Worm (Caenorhabditis elegans): ENCODE data around the gene seu-1.
A peak's percentile ranks its signal among the peaks of the same experiment; 100 is the strongest.

Gene seu-1

DNA sequence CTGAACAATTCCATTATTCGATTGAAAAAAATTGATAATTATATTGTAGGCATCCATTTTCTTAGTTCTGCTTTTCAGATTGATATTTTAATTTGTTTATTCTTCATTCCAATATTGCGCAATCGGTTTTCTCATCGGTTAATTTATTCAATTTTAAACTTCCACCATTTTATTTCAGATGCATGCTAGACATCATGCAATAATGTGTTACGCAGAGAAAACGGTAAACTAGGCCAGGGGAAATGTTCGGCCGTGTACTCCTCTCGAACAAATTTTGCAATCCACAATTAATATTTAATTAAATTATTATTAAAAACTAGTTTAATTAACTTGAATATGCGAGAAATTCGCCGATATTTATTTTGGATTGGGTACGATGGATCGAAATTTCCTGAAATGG lies 7.8 kb upstream of the seu-1 start, which contains the start of gene Y73B6BL.29 (continued):
- TF ChIP-seq F23B12.7 (tag; optimal IDR thresholded peaks at IDR 0.05; ENCODE audit: insufficient read depth): peak; percentile 24
- peak; percentile 97 for TF ChIP-seq ZK185.1 (tag; optimal IDR thresholded peaks at IDR 0.05; ENCODE audit: poor library complexity, severe bottlenecking)
- TF ChIP-seq dox-1 (GFP tag; IDR thresholded peaks at IDR 0.05): peak; percentile 78
- peak; percentile 74 for TF ChIP-seq efl-1 (GFP tag; optimal IDR thresholded peaks at IDR 0.05)
- TF ChIP-seq rec-8 (tag; optimal IDR thresholded peaks at IDR 0.05): peak; percentile 69 to 87
- TF ChIP-seq madf-6 (GFP tag; IDR thresholded peaks at IDR 0.05): peak; percentile 69
- no peak for TF ChIP-seq rpc-1 (optimal IDR thresholded peaks at IDR 0.05)
- TF ChIP-seq rpc-1 (tag; optimal IDR thresholded peaks at IDR 0.05): no peak
- peak; percentile 64; the same call in 1 of the 2 replicates for TF ChIP-seq ceh-91 (GFP tag; IDR thresholded peaks at IDR 0.05)
- no peak for TF ChIP-seq mel-28 (tag; optimal IDR thresholded peaks at IDR 0.05; ENCODE audit: borderline replicate concordance)
- TF ChIP-seq ama-1 (optimal IDR thresholded peaks at IDR 0.05): no peak
- peak in 1 of 2 experiments; percentile 69 for TF ChIP-seq ama-1 (GFP tag; optimal IDR thresholded peaks at IDR 0.05)

DNA sequence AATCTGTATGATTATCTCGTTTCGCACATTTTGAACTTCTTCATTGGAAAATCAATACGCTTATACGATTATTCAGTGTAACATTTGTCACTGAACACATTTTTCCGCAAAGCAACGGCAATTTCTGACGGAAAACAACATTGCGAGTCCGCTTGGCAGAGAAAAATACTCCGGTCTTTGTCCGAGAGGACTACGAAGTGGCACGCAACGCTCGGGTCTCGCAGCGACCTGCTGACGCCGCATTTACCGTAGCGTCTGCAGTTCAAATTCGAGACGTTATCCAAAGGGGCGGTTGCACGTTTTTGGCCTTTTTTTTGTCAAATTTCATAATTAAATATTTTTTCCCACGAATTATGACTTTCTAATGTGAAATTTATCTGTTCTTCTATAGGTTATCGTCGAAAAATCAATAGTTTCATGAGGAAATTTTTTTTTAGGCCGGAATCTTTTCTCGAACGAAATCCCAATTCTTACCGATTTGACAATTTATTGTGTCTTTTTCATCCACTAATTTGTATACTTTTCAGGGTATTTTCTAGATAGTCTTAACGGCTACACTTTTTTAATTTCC lies 5.7 kb upstream of the seu-1 start, which contains the start of gene sqd-1:
Gene sqd-1 (plus strand): TSS at position 521 of the 571 bp plus-strand sequence.
- TF ChIP-seq rec-8 (tag; optimal IDR thresholded peaks at IDR 0.05): peak in 1 of 2 experiments; percentile 7
- TF ChIP-seq attf-6 (GFP tag; IDR thresholded peaks at IDR 0.05): peak; percentile 79; the same call in 1 of the 2 replicates
- peak; percentile 75 for TF ChIP-seq gei-17 (GFP tag; optimal IDR thresholded peaks at IDR 0.05)
- no peak for TF ChIP-seq tbx-9 (tag; optimal IDR thresholded peaks at IDR 0.05; ENCODE audit: borderline replicate concordance)
- peak; percentile 78 for TF ChIP-seq ztf-6 (GFP tag; IDR thresholded peaks at IDR 0.05)
- peak; percentile 16 for TF ChIP-seq B0261.1 (tag; optimal IDR thresholded peaks at IDR 0.05)
- TF ChIP-seq F10E7.11 (tag; optimal IDR thresholded peaks at IDR 0.05): no peak
- peak; percentile 30 for TF ChIP-seq nhr-80 (tag; optimal IDR thresholded peaks at IDR 0.05)
- peak; percentile 78 for TF ChIP-seq F49E8.2 (tag; optimal IDR thresholded peaks at IDR 0.05; ENCODE audit: insufficient read depth)
- TF ChIP-seq lin-26 (GFP tag; IDR thresholded peaks at IDR 0.05): peak; percentile 71; the same call in 1 of the 2 replicates
- TF ChIP-seq efl-1 (GFP tag; optimal IDR thresholded peaks at IDR 0.05): peak; percentile 43
- TF ChIP-seq hrde-1 (tag; optimal IDR thresholded peaks at IDR 0.05; ENCODE audit: borderline replicate concordance): peak; percentile 88
- TF ChIP-seq madf-6 (GFP tag; IDR thresholded peaks at IDR 0.05): peak; percentile 86
- TF ChIP-seq pbrm-1 (GFP tag; IDR thresholded peaks at IDR 0.05): peak; percentile 96
- TF ChIP-seq pha-4 (tag; optimal IDR thresholded peaks at IDR 0.05): peak; percentile 47
- TF ChIP-seq akir-1 (GFP tag; optimal IDR thresholded peaks at IDR 0.05): no peak
- TF ChIP-seq repo-1 (tag; optimal IDR thresholded peaks at IDR 0.05): peak; percentile 90
- peak; percentile 79 for TF ChIP-seq F57C9.4 (tag; optimal IDR thresholded peaks at IDR 0.05)
- peak; percentile 96 for TF ChIP-seq lin-40 (tag; optimal IDR thresholded peaks at IDR 0.05)
- no peak for TF ChIP-seq fkh-3 (tag; optimal IDR thresholded peaks at IDR 0.05)
- no peak for TF ChIP-seq nfya-2 (GFP tag; IDR thresholded peaks at IDR 0.05)
- TF ChIP-seq ets-4 (GFP tag; optimal IDR thresholded peaks at IDR 0.05): no peak
- TF ChIP-seq B0336.3 (GFP tag; IDR thresholded peaks at IDR 0.05): peak; percentile 93
- peak; percentile 65; the same call in 1 of the 2 replicates for TF ChIP-seq cebp-2 (GFP tag; IDR thresholded peaks at IDR 0.05)
- peak; percentile 92 for TF ChIP-seq Y95B8A.8 (GFP tag; IDR thresholded peaks at IDR 0.05)
- TF ChIP-seq F23B12.7 (tag; optimal IDR thresholded peaks at IDR 0.05; ENCODE audit: insufficient read depth): peak; percentile 93
- peak; percentile 78 for TF ChIP-seq atf-7 (tag; optimal IDR thresholded peaks at IDR 0.05)
- no peak for TF ChIP-seq dpff-1 (tag; optimal IDR thresholded peaks at IDR 0.05)
- 0 out of 2 replicates have a peak, but pooled peaks have one; percentile 36 for TF ChIP-seq aptf-3 (GFP tag; IDR thresholded peaks at IDR 0.05)
- TF ChIP-seq athp-1 (tag; optimal IDR thresholded peaks at IDR 0.05): peak; percentile 87
- TF ChIP-seq ceh-91 (GFP tag; IDR thresholded peaks at IDR 0.05): peak; percentile 89
- TF ChIP-seq lir-1 (GFP tag; conservative IDR thresholded peaks at IDR 0.05): peak; percentile 91
- TF ChIP-seq K12H6.12 (tag; optimal IDR thresholded peaks at IDR 0.05): peak; percentile 91
- peak; percentile 60; the same call in 1 of the 2 replicates for TF ChIP-seq ztf-25 (GFP tag; IDR thresholded peaks at IDR 0.05)
- TF ChIP-seq chd-7 (tag; optimal IDR thresholded peaks at IDR 0.05): peak; percentile 90
- no peak for TF ChIP-seq ccch-3 (GFP tag; optimal IDR thresholded peaks at IDR 0.05)
- no peak for TF ChIP-seq mes-4 (tag; optimal IDR thresholded peaks at IDR 0.05)
- TF ChIP-seq mxl-1 (tag; optimal IDR thresholded peaks at IDR 0.05): no peak
